Fruit fly (Drosophila melanogaster) whole organism, embryonic: ENCODE results near the gene EloB.

Experiments
- Ada2b ChIP-seq: fragments of 200-800 bp; sonication (Bioruptor generic); IDR thresholded peaks from 2 replicates; pipeline ENCODE4 v1.3.6; 2022; ENCODE audit warnings: missing biosample characterization, missing genetic modification characterization
- Asciz ChIP-seq: fragments of 200-800 bp; sonication (Bioruptor generic); optimal IDR thresholded peaks from 2 replicates; lab custom pipeline; 2017; ENCODE audit warnings: missing biosample characterization, mild to moderate bottlenecking, missing genetic modification characterization, missing genetic modification reagents
- CG11695 ChIP-seq: fragments of 200-800 bp; sonication (Bioruptor generic); IDR thresholded peaks from 3 replicates; pipeline ENCODE4 v1.3.6; 2022; ENCODE audit warnings: missing biosample characterization, missing genetic modification characterization
- CG13287 ChIP-seq: fragments of 200-800 bp; sonication (Bioruptor generic); IDR thresholded peaks from 2 replicates; pipeline ENCODE4 v1.3.6; 2022; ENCODE audit warnings: missing biosample characterization, missing genetic modification characterization; ENCODE audit not compliant: partially characterized antibody
- CG15514 ChIP-seq: fragments of 200-800 bp; sonication (Bioruptor generic); optimal IDR thresholded peaks from 3 replicates; lab custom pipeline; 2017; ENCODE audit warnings: missing biosample characterization, missing genetic modification characterization, mild to moderate bottlenecking, moderate library complexity, missing genetic modification reagents
- CG1603 ChIP-seq: fragments of 200-800 bp; sonication (Bioruptor generic); optimal IDR thresholded peaks from 2 replicates; lab custom pipeline; 2019; ENCODE audit warnings: missing biosample characterization, mild to moderate bottlenecking, missing genetic modification characterization, moderate library complexity
- CG2116 ChIP-seq: fragments of 200-800 bp; sonication (Bioruptor generic); optimal IDR thresholded peaks from 3 replicates; lab custom pipeline; 2018; ENCODE audit warnings: missing biosample characterization, mild to moderate bottlenecking, missing genetic modification characterization
- CG2202 ChIP-seq: fragments of 200-800 bp; sonication (Bioruptor generic); optimal IDR thresholded peaks from 2 replicates; lab custom pipeline; 2018; ENCODE audit warnings: missing biosample characterization, mild to moderate bottlenecking, missing genetic modification characterization
- CG31224 ChIP-seq: fragments of 200-800 bp; sonication (Bioruptor generic); IDR thresholded peaks from 2 replicates; pipeline ENCODE4 v1.3.6; 2022; ENCODE audit warnings: missing biosample characterization, missing genetic modification characterization
- CG34376 ChIP-seq: fragments of 200-800 bp; sonication (Bioruptor generic); optimal IDR thresholded peaks from 2 replicates; lab custom pipeline; 2018; ENCODE audit warnings: missing biosample characterization, mild to moderate bottlenecking, missing genetic modification characterization
- CG4404 ChIP-seq: fragments of 200-800 bp; sonication (Bioruptor generic); IDR thresholded peaks from 2 replicates; pipeline ENCODE4 v1.3.6; 2022; ENCODE audit warnings: missing biosample characterization, missing genetic modification characterization
- CG4617 ChIP-seq: fragments of 200-800 bp; sonication (Bioruptor generic); optimal IDR thresholded peaks from 3 replicates; lab custom pipeline; 2016; ENCODE audit warnings: missing biosample characterization, missing genetic modification characterization, borderline replicate concordance
- CG6689 ChIP-seq: fragments of 200-800 bp; sonication (Bioruptor generic); IDR thresholded peaks from 2 replicates; pipeline ENCODE4 v1.3.6; 2022; ENCODE audit warnings: missing biosample characterization, missing genetic modification characterization
- CG6791 ChIP-seq: fragments of 200-800 bp; sonication (Bioruptor generic); IDR thresholded peaks from 3 replicates; pipeline ENCODE4 v1.3.6; 2022; ENCODE audit warnings: missing biosample characterization, missing genetic modification characterization; ENCODE audit not compliant: partially characterized antibody
- CG7556 ChIP-seq: fragments of 200-800 bp; sonication (Bioruptor generic); optimal IDR thresholded peaks from 2 replicates; lab custom pipeline; 2017; ENCODE audit warnings: missing biosample characterization, mild to moderate bottlenecking, missing genetic modification characterization
- CG8281 ChIP-seq: fragments of 200-800 bp; sonication (Bioruptor generic); optimal IDR thresholded peaks from 2 replicates; lab custom pipeline; 2018; ENCODE audit warnings: missing biosample characterization, mild to moderate bottlenecking, missing genetic modification characterization, moderate library complexity
- CG9876 ChIP-seq: fragments of 200-800 bp; sonication (Bioruptor generic); optimal IDR thresholded peaks from 2 replicates; lab custom pipeline; 2016; ENCODE audit warnings: missing biosample characterization, missing genetic modification characterization
- Drgx ChIP-seq: fragments of 200-800 bp; sonication (Bioruptor generic); IDR thresholded peaks from 2 replicates; pipeline ENCODE4 v1.3.6; 2022; ENCODE audit warnings: missing biosample characterization, missing genetic modification characterization
- E2f2 ChIP-seq: fragments of 200-800 bp; sonication (Bioruptor generic); IDR thresholded peaks from 2 replicates; pipeline ENCODE4 v1.3.6; 2022; ENCODE audit warnings: missing biosample characterization, missing genetic modification characterization
- HLH4C ChIP-seq: fragments of 200-800 bp; sonication (Bioruptor generic); IDR thresholded peaks from 3 replicates; pipeline ENCODE4 v1.3.6; 2022; ENCODE audit warnings: missing biosample characterization, missing genetic modification characterization; ENCODE audit not compliant: partially characterized antibody
- Mes4 ChIP-seq: fragments of 200-800 bp; sonication (Bioruptor generic); optimal IDR thresholded peaks from 2 replicates; lab custom pipeline; 2016; ENCODE audit warnings: missing biosample characterization, missing genetic modification characterization
- Pdp1 ChIP-seq, 2 experiments: fragments of 200-800 bp; sonication (Bioruptor generic); optimal IDR thresholded peaks; 3 replicates each; lab custom pipeline; 2016; ENCODE audit warnings: missing biosample characterization in 2 of 2, missing genetic modification characterization in 2 of 2, mild to moderate bottlenecking in 1 of 2, moderate library complexity in 1 of 2
- Scr ChIP-seq: fragments of 200-800 bp; sonication (Bioruptor generic); IDR thresholded peaks from 2 replicates; pipeline ENCODE4 v1.3.6; 2022; ENCODE audit warnings: missing biosample characterization, missing genetic modification characterization; ENCODE audit not compliant: partially characterized antibody
- Sry-δ ChIP-seq: fragments of 200-800 bp; sonication (Bioruptor generic); optimal IDR thresholded peaks from 2 replicates; lab custom pipeline; 2016; ENCODE audit warnings: missing biosample characterization, missing genetic modification characterization
- amos ChIP-seq: fragments of 200-800 bp; sonication (Bioruptor generic); IDR thresholded peaks from 2 replicates; pipeline ENCODE4 v1.3.6; 2022; ENCODE audit warnings: missing biosample characterization, missing genetic modification characterization; ENCODE audit not compliant: partially characterized antibody
- croc ChIP-seq: fragments of 200-800 bp; sonication (Bioruptor generic); conservative IDR thresholded peaks from 3 replicates; pipeline ENCODE4 v1.3.6; 2022; ENCODE audit warnings: missing biosample characterization, missing genetic modification characterization
- dati ChIP-seq: fragments of 200-800 bp; sonication (Bioruptor generic); IDR thresholded peaks from 2 replicates; pipeline ENCODE4 v1.3.6; 2022; ENCODE audit warnings: missing biosample characterization, missing genetic modification characterization
- dysf ChIP-seq: fragments of 200-800 bp; sonication (Bioruptor generic); IDR thresholded peaks from 3 replicates; pipeline ENCODE4 v1.3.6; 2022; ENCODE audit warnings: missing biosample characterization, missing genetic modification characterization
- eve ChIP-seq, 2 experiments: fragments of >200 bp; optimal IDR thresholded peaks; 2 replicates each; lab custom pipeline; 2017; ENCODE audit warnings: missing biosample characterization in 2 of 2, missing genetic modification characterization in 2 of 2
- gcm2 ChIP-seq: fragments of 200-800 bp; sonication (Bioruptor generic); optimal IDR thresholded peaks from 2 replicates; lab custom pipeline; 2016; ENCODE audit warnings: missing biosample characterization, missing genetic modification characterization
- gsb ChIP-seq: fragments of 200-800 bp; sonication (Bioruptor generic); IDR thresholded peaks from 2 replicates; pipeline ENCODE4 v1.3.6; 2022; ENCODE audit warnings: missing biosample characterization, missing genetic modification characterization
- hbn ChIP-seq: fragments of 200-800 bp; sonication (Bioruptor generic); IDR thresholded peaks from 2 replicates; pipeline ENCODE4 v1.3.6; 2022; ENCODE audit warnings: missing biosample characterization, missing genetic modification characterization; ENCODE audit not compliant: partially characterized antibody
- klu ChIP-seq: fragments of 200-800 bp; sonication (Bioruptor generic); IDR thresholded peaks from 2 replicates; pipeline ENCODE4 v1.3.6; 2022; ENCODE audit warnings: missing biosample characterization, missing genetic modification characterization
- nerfin-1 ChIP-seq: fragments of 200-800 bp; sonication (Bioruptor generic); optimal IDR thresholded peaks from 3 replicates; lab custom pipeline; 2019; ENCODE audit warnings: missing biosample characterization, mild to moderate bottlenecking, missing genetic modification characterization, moderate library complexity
- nerfin-2 ChIP-seq: fragments of 200-800 bp; sonication (Bioruptor generic); IDR thresholded peaks from 2 replicates; pipeline ENCODE4 v1.3.6; 2022; ENCODE audit warnings: missing biosample characterization, missing genetic modification characterization; ENCODE audit not compliant: partially characterized antibody
- onecut ChIP-seq: fragments of 200-800 bp; sonication (Bioruptor generic); IDR thresholded peaks from 2 replicates; pipeline ENCODE4 v1.3.6; 2022; ENCODE audit warnings: missing biosample characterization, missing genetic modification characterization
- ranshi ChIP-seq: fragments of 200-800 bp; sonication (Bioruptor generic); IDR thresholded peaks from 2 replicates; pipeline ENCODE4 v1.3.6; 2022; ENCODE audit warnings: missing biosample characterization, missing genetic modification characterization
- shn ChIP-seq: fragments of 200-800 bp; sonication (Bioruptor generic); optimal IDR thresholded peaks from 3 replicates; lab custom pipeline; 2016; ENCODE audit warnings: missing biosample characterization, missing genetic modification characterization
- sna ChIP-seq: fragments of 200-800 bp; sonication (Bioruptor generic); IDR thresholded peaks from 2 replicates; pipeline ENCODE4 v1.3.6; 2022; ENCODE audit warnings: missing biosample characterization, missing genetic modification characterization; ENCODE audit not compliant: partially characterized antibody
- sr ChIP-seq: fragments of 200-800 bp; sonication (Bioruptor generic); IDR thresholded peaks from 3 replicates; pipeline ENCODE4 v1.3.6; 2022; ENCODE audit warnings: missing biosample characterization, missing genetic modification characterization
- stwl ChIP-seq: fragments of 200-800 bp; sonication (Bioruptor generic); optimal IDR thresholded peaks from 3 replicates; lab custom pipeline; 2018; ENCODE audit warnings: missing biosample characterization, mild to moderate bottlenecking, missing genetic modification characterization, moderate library complexity
- sug ChIP-seq: fragments of 200-800 bp; optimal IDR thresholded peaks from 2 replicates; lab custom pipeline; 2019; ENCODE audit warnings: missing biosample characterization, mild to moderate bottlenecking, missing genetic modification characterization, moderate library complexity
- trh ChIP-seq: fragments of 200-800 bp; sonication (Bioruptor generic); optimal IDR thresholded peaks from 2 replicates; lab custom pipeline; 2016; ENCODE audit warnings: missing biosample characterization, missing genetic modification characterization
- unc-4 ChIP-seq: fragments of 200-800 bp; sonication (Bioruptor generic); IDR thresholded peaks from 2 replicates; pipeline ENCODE4 v1.3.6; 2022; ENCODE audit warnings: missing biosample characterization, missing genetic modification characterization; ENCODE audit not compliant: partially characterized antibody
- vnd ChIP-seq: fragments of 200-800 bp; sonication (Bioruptor generic); IDR thresholded peaks from 3 replicates; pipeline ENCODE4 v1.3.6; 2022; ENCODE audit warnings: missing biosample characterization, missing genetic modification characterization; ENCODE audit not compliant: partially characterized antibody

EloB gene

DNA sequence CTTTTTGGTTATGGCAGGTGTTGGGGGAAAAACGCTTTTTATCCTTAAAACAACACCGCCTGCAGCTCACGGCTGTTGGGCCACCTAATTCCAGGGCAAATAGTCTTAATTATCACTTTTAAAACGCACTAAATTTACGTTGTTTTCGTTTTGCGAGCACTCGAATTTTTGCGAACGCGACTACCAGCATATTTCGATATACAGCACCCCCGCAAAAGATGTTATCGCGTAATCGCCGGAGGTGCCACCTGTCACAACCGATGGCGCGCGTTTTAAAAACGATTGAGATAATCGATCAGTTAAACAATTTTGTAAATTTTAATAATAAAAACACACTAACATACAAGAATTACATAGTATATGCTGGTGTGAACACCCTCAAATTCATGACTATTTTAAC is 27.6 kb downstream of the EloB start, which contains the start of gene Stat92E (continued):
- TF ChIP-seq CG13287 (GFP tag; lab: Robert Waterston, UW) (peak; percentile 10; the same call in 1 of the 2 replicates), stwl (tag; lab: Kevin White, UChicago) (peak; percentile 23), CG6791 (GFP tag; lab: Robert Waterston, UW) (no peak), gsb (GFP tag; lab: Robert Waterston, UW) (no peak), CG4617 (GFP tag; lab: Kevin White, UChicago) (peak; percentile 42), Asciz (GFP tag; lab: Kevin White, UChicago) (no peak), dati (GFP tag; lab: Robert Waterston, UW) (no peak), CG8281 (no peak), vnd (GFP tag; lab: Robert Waterston, UW) (peak; percentile 21; the same call in 1 of the 3 replicates), CG6689 (no peak), amos (peak; percentile 22; the same call in 1 of the 2 replicates), CG2116 (GFP tag; lab: Kevin White, UChicago) (peak; percentile 73), sug (tag; lab: Kevin White, UChicago) (peak; percentile 90), Sry-δ (GFP tag; lab: Kevin White, UChicago) (peak; percentile 32), Mes4 (GFP tag; lab: Kevin White, UChicago) (no peak), shn (GFP tag; lab: Kevin White, UChicago) (no peak), dysf (0 out of 3 replicates have a peak, but pooled peaks have one; percentile 6), klu (GFP tag; lab: Robert Waterston, UW) (peak; percentile 56; the same call in 1 of the 2 replicates), CG9876 (GFP tag; lab: Kevin White, UChicago) (no peak), Ada2b (GFP tag; lab: Robert Waterston, UW) (no peak), ranshi (GFP tag; lab: Robert Waterston, UW) (no peak), onecut (GFP tag; lab: Robert Waterston, UW) (peak; percentile 25; the same call in 1 of the 2 replicates), CG7556 (no peak), croc (GFP tag; lab: Robert Waterston, UW) (no peak), CG11695 (GFP tag; lab: Robert Waterston, UW) (no peak), sr (GFP tag; lab: Robert Waterston, UW) (0 out of 3 replicates have a peak, but pooled peaks have one; percentile 51), eve (GFP tag; optimal IDR thresholded peaks at IDR 0.05; lab: Kevin White, UChicago) (peak in 1 of 2 experiments; percentile 60), CG15514 (peak; percentile 14), CG34376 (GFP tag; lab: Kevin White, UChicago) (peak; percentile 7), gcm2 (GFP tag; lab: Kevin White, UChicago) (no peak), HLH4C (GFP tag; lab: Robert Waterston, UW) (peak; percentile 48; the same call in 1 of the 3 replicates), nerfin-1 (tag; lab: Kevin White, UChicago) (no peak), Scr (GFP tag; lab: Robert Waterston, UW) (peak; percentile 37; the same call in 1 of the 2 replicates), Pdp1 (GFP tag; optimal IDR thresholded peaks at IDR 0.05; lab: Kevin White, UChicago) (peak in 1 of 2 experiments; percentile 32), hbn (GFP tag; lab: Robert Waterston, UW) (no peak), CG4404 (GFP tag; lab: Robert Waterston, UW) (no peak), unc-4 (GFP tag; lab: Robert Waterston, UW) (peak; percentile 15; the same call in 1 of the 2 replicates), Drgx (GFP tag; lab: Robert Waterston, UW) (no peak), CG31224 (GFP tag; lab: Robert Waterston, UW) (no peak), E2f2 (GFP tag; lab: Robert Waterston, UW) (peak; percentile 96), CG1603 (peak; percentile 28), trh (GFP tag; lab: Kevin White, UChicago) (no peak), nerfin-2 (GFP tag; lab: Robert Waterston, UW) (peak; percentile 33; the same call in 1 of the 2 replicates), sna (GFP tag; lab: Robert Waterston, UW) (no peak), CG2202 (no peak)
